Fruit fly (Drosophila melanogaster): ENCODE measurements around the gene p.
A peak's percentile ranks its signal among the peaks of the same experiment; 100 is the strongest.

Gene p

DNA sequence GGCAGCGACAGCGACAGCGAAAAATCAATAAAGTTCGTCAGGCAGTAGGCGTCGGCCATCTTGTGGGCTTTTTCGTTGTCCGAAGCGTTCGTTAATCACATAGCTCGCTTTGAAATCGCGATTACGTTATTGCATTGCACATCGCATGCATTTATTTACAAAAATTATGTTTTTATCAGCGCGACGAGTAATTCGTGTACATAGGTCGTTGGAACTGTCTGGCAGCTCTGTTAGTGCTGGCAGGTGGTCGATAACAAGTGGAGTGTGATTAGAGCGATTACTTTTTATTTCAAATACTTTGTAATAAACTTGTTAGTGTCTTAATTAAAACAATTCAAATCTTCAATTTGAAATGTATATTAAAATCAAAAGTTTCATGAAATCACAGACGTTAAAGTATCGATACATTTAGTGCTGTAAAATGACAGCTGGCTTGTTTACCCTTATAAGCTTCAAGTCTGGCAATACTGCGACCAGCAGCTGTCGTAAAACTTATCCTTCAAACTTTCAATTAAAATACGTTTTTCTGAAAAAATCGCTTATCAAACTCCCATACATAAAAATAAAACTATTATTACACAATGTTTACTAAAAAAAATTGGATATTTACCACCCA is 6.7 kb downstream of the p start, which contains the start of gene CG8032 (continued):
- TF ChIP-seq vvl (GFP tag; IDR thresholded peaks at IDR 0.05) (no peak; the same call in 1 of the 2 replicates), Vsx1 (GFP tag; optimal IDR thresholded peaks at IDR 0.05) (no peak), B-H2 (GFP tag; optimal IDR thresholded peaks at IDR 0.05) (no peak), CG10959 (GFP tag; IDR thresholded peaks at IDR 0.05) (no peak), Ada2b (GFP tag; IDR thresholded peaks at IDR 0.05) (no peak), cato (GFP tag; optimal IDR thresholded peaks at IDR 0.05; ENCODE audit: borderline replicate concordance) (no peak), CG7556 (GFP tag; optimal IDR thresholded peaks at IDR 0.05) (peak; percentile 17), Camta (GFP tag; optimal IDR thresholded peaks at IDR 0.05) (peak; percentile 47), btn (GFP tag; optimal IDR thresholded peaks at IDR 0.05) (no peak), Stat92E (GFP tag; optimal IDR thresholded peaks at IDR 0.05) (no peak), HLHmδ (GFP tag; optimal IDR thresholded peaks at IDR 0.05) (no peak), Fer2 (tag; optimal IDR thresholded peaks at IDR 0.05) (no peak), chinmo (GFP tag; IDR thresholded peaks at IDR 0.05; ENCODE audit: partially characterized antibody) (0 out of 4 replicates have a peak, but pooled peaks have one; percentile 61), HmgD (GFP tag; optimal IDR thresholded peaks at IDR 0.05) (peak; percentile 6), CG3407 (GFP tag; optimal IDR thresholded peaks at IDR 0.05) (no peak), pzg (GFP tag; optimal IDR thresholded peaks at IDR 0.05) (peak; percentile 75), Oaz (GFP tag; IDR thresholded peaks at IDR 0.05) (no peak), CG3065 (GFP tag; optimal IDR thresholded peaks at IDR 0.05) (no peak), aop (GFP tag; IDR thresholded peaks at IDR 0.05) (no peak), Hr51 (GFP tag; optimal IDR thresholded peaks at IDR 0.05) (peak in 1 of 2 experiments; percentile 35), CG43689 (GFP tag; IDR thresholded peaks at IDR 0.05) (no peak), emc (GFP tag; optimal IDR thresholded peaks at IDR 0.05) (peak; percentile 2), CG4707 (GFP tag; optimal IDR thresholded peaks at IDR 0.05) (no peak), Nf-YB (GFP tag; optimal IDR thresholded peaks at IDR 0.05) (no peak), pfk (GFP tag; optimal IDR thresholded peaks at IDR 0.05) (no peak), psq (GFP tag; optimal IDR thresholded peaks at IDR 0.05) (no peak), CG15514 (GFP tag; optimal IDR thresholded peaks at IDR 0.05) (peak; percentile 54), so (GFP tag; IDR thresholded peaks at IDR 0.05) (no peak), Xrp1 (GFP tag; IDR thresholded peaks at IDR 0.05) (peak; percentile 13; the same call in 1 of the 2 replicates), CG14965 (GFP tag; optimal IDR thresholded peaks at IDR 0.05; ENCODE audit: borderline replicate concordance) (no peak), dmrt99B (tag; optimal IDR thresholded peaks at IDR 0.05) (peak; percentile 26), Hey (tag; optimal IDR thresholded peaks at IDR 0.05) (no peak), E2f1 (GFP tag; IDR thresholded peaks at IDR 0.05) (no peak), Hr39 (optimal IDR thresholded peaks at IDR 0.05) (no peak), CG4820 (GFP tag; optimal IDR thresholded peaks at IDR 0.05) (peak; percentile 44), MBD-R2 (GFP tag; IDR thresholded peaks at IDR 0.05) (peak; percentile 48), odd (GFP tag; optimal IDR thresholded peaks at IDR 0.05) (no peak), cg (GFP tag; optimal IDR thresholded peaks at IDR 0.05) (no peak), CG12391 (tag; optimal IDR thresholded peaks at IDR 0.05) (peak; percentile 74), sima (GFP tag; optimal IDR thresholded peaks at IDR 0.05) (no peak), CG9797 (GFP tag; optimal IDR thresholded peaks at IDR 0.05) (peak; percentile 26), repo (GFP tag; optimal IDR thresholded peaks at IDR 0.05) (no peak), pnt (GFP tag; optimal IDR thresholded peaks at IDR 0.05) (peak; percentile 34), CG17328 (GFP tag; IDR thresholded peaks at IDR 0.05) (0 out of 2 replicates have a peak, but pooled peaks have one; percentile 7), ham (GFP tag; IDR thresholded peaks at IDR 0.05) (no peak), stc (GFP tag; IDR thresholded peaks at IDR 0.05) (0 out of 2 replicates have a peak, but pooled peaks have one; percentile 11), HmgZ (tag; optimal IDR thresholded peaks at IDR 0.05) (peak; percentile 70), Poxn (GFP tag; IDR thresholded peaks at IDR 0.05) (no peak), CG4328 (GFP tag; optimal IDR thresholded peaks at IDR 0.05) (peak; percentile 53), inv (GFP tag; IDR thresholded peaks at IDR 0.05; ENCODE audit: partially characterized antibody) (0 out of 2 replicates have a peak, but pooled peaks have one; percentile 27)

Data from whole organism, embryonic.